Worm (Caenorhabditis elegans) whole organism, young adult: ENCODE data around the gene rict-1.

Experiments used
- ceh-27 ChIP-seq: fragments of 200-800 bp; sonication (Bioruptor generic); optimal IDR thresholded peaks from 2 replicates; lab custom pipeline; 2018; ENCODE audit warnings: mild to moderate bottlenecking, missing genetic modification characterization, moderate library complexity, missing compliant biosample characterization
- madf-10 ChIP-seq: sonication (generic microtip); optimal IDR thresholded peaks from 2 replicates; lab custom pipeline; 2016; ENCODE audit warnings: mild to moderate bottlenecking, missing genetic modification characterization, missing compliant biosample characterization
- mes-4 ChIP-seq: sonication (generic microtip); optimal IDR thresholded peaks from 2 replicates; lab custom pipeline; 2016; ENCODE audit warnings: missing genotype, missing genetic modification characterization, missing compliant biosample characterization
- nhr-90 ChIP-seq: sonication (generic microtip); optimal IDR thresholded peaks from 2 replicates; lab custom pipeline; 2016; ENCODE audit warnings: missing genotype, mild to moderate bottlenecking, missing genetic modification characterization, missing compliant biosample characterization
- pha-4 ChIP-seq: fragments of 150-350 bp; sonication (generic microtip); optimal IDR thresholded peaks from 2 replicates; lab custom pipeline; 2014; ENCODE audit warnings: missing biosample characterization, missing genetic modification reagents, missing genetic modification characterization
- repo-1 ChIP-seq: sonication (generic microtip); optimal IDR thresholded peaks from 2 replicates; lab custom pipeline; 2017; ENCODE audit warnings: mild to moderate bottlenecking, missing genetic modification characterization, missing compliant biosample characterization
- snpc-3.4 ChIP-seq: sonication (generic microtip); optimal IDR thresholded peaks from 2 replicates; lab custom pipeline; 2017; ENCODE audit warnings: missing genetic modification characterization, mild to moderate bottlenecking, missing compliant biosample characterization, antibody characterized with exemption, moderate library complexity, missing genotype, missing genetic modification reagents
- tbp1 ChIP-seq: fragments of 200-800 bp; sonication (Bioruptor generic); optimal IDR thresholded peaks from 2 replicates; lab custom pipeline; 2018; ENCODE audit warnings: mild to moderate bottlenecking, missing genetic modification characterization, missing compliant biosample characterization
- unc-62 ChIP-seq: fragments of 150-350 bp; optimal IDR thresholded peaks from 2 replicates; lab custom pipeline; 2014; ENCODE audit warnings: missing biosample characterization, missing genetic modification reagents, missing genetic modification characterization

DNA sequence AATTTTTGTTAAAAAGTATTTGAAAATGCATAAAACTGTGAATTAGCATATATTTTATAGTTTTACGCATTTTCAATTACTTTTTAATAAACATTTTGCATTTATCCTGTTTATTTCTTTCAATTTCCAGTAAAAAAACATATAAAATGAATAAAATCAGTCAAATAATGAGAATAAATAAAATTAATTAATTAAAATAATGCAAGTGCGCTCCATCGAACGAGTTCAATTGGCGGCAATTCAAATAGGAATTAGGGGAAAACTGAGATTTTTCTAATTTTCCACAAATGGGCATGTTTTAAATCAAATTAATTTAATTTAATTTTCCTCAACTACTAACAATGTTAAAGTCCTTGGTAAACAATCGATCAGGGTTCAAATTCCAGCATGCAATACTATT lies 39.5 kb upstream of the rict-1 start:
- no peak for TF ChIP-seq pha-4 (tag; lab: Kevin White, UChicago)
- TF ChIP-seq ceh-27 (GFP tag; lab: Kevin White, UChicago), result no peak
- no peak for TF ChIP-seq tbp1
- TF ChIP-seq snpc-3.4, result no peak
- TF ChIP-seq madf-10, result no peak
- TF ChIP-seq unc-62, result no peak
- TF ChIP-seq repo-1 (tag; lab: Kevin White, UChicago), result no peak
- no peak for TF ChIP-seq nhr-90 (tag; lab: Kevin White, UChicago)
- TF ChIP-seq mes-4 (tag; lab: Kevin White, UChicago), result no peak
